Worm (Caenorhabditis elegans): ENCODE data around the gene F59B10.5.
"Not testable (repeated sequence)": the region's sequence is repeated elsewhere in the genome, so short reads cannot be mapped to it uniquely, and the experiment has no call there.

F59B10.5 gene

DNA sequence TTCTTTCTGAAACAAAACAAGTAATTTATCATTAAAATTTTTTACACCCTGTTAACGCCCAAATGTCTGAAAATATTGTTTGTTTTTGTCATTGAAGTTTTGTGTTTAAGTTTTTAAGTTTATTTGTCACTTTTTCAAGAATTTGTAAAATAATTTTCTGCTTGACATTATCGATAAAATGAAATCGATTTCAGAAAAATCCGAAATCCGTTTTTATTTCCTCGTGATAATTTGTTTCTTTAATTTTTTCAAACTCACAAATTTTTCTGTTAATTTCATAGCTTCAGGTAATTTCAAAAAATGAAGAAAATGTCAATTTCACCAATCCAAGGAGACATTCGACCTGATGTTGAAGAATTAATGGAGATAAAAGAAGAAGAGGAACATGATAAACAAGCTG is 27.6 kb downstream of the F59B10.5 start, which contains the start of gene ZK666.12:
TSS of gene ZK666.12 (plus strand) at position 301 of the 400 bp plus-strand sequence.
- TF ChIP-seq mml-1 (tag; optimal IDR thresholded peaks at IDR 0.05) (no peak), tbx-2 (tag; optimal IDR thresholded peaks at IDR 0.05) (no peak), unc-62 (GFP tag; optimal IDR thresholded peaks at IDR 0.05) (no peak), mdl-1 (tag; optimal IDR thresholded peaks at IDR 0.05) (no peak), jun-1 (tag; optimal IDR thresholded peaks at IDR 0.05) (no peak), daf-12 (tag; optimal IDR thresholded peaks at IDR 0.05) (no peak), skn-1 (tag; optimal IDR thresholded peaks at IDR 0.05) (no peak), hmg-11 (tag; optimal IDR thresholded peaks at IDR 0.05) (no peak), R02D3.7 (tag; optimal IDR thresholded peaks at IDR 0.05) (no peak)

DNA sequence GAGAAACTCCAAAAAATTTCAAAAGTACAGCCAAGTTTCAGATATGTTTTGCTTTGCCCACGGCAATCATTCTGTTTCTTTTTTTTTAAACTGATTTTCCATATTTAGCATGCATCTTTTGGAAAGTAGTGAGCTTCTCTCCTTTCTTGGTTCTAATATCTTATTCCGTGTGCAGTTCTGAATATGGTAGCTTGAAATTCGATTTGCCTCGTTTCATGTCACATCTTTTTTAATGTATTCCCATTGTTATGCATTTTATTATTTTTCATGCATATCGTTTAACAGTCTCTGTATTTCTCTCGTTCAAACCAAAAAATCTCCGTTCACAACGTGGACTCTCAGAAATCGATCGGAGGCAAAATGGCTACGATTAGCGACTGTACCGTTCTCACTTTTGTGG is 29.0 kb downstream of the F59B10.5 start, which contains the start of gene ZK666.14:
TSS of gene ZK666.14 (plus strand) at position 301 of the 400 bp plus-strand sequence.
- no peak for TF ChIP-seq lsy-12 (tag; optimal IDR thresholded peaks at IDR 0.05)
- no peak for TF ChIP-seq nhr-12 (tag; optimal IDR thresholded peaks at IDR 0.05)
- TF ChIP-seq lin-15B (tag; optimal IDR thresholded peaks at IDR 0.05) = no peak
- no peak for TF ChIP-seq egl-5 (tag; optimal IDR thresholded peaks at IDR 0.05)
- no peak for TF ChIP-seq skn-1 (tag; optimal IDR thresholded peaks at IDR 0.05)
- TF ChIP-seq mml-1 (tag; optimal IDR thresholded peaks at IDR 0.05) = no peak
- no peak for TF ChIP-seq jun-1 (tag; optimal IDR thresholded peaks at IDR 0.05)
- TF ChIP-seq tbx-2 (tag; optimal IDR thresholded peaks at IDR 0.05) = no peak
- no peak for TF ChIP-seq elt-3 (tag; optimal IDR thresholded peaks at IDR 0.05)
- TF ChIP-seq elt-1 (tag; optimal IDR thresholded peaks at IDR 0.05) = no peak
- TF ChIP-seq ceh-16 (tag; optimal IDR thresholded peaks at IDR 0.05) = no peak
- no peak for TF ChIP-seq nhr-76 (tag; optimal IDR thresholded peaks at IDR 0.05)
- no peak for TF ChIP-seq ceh-9 (tag; optimal IDR thresholded peaks at IDR 0.05)
- TF ChIP-seq pqm-1 (tag; optimal IDR thresholded peaks at IDR 0.05) = no peak
- TF ChIP-seq mdl-1 (tag; optimal IDR thresholded peaks at IDR 0.05) = no peak

DNA sequence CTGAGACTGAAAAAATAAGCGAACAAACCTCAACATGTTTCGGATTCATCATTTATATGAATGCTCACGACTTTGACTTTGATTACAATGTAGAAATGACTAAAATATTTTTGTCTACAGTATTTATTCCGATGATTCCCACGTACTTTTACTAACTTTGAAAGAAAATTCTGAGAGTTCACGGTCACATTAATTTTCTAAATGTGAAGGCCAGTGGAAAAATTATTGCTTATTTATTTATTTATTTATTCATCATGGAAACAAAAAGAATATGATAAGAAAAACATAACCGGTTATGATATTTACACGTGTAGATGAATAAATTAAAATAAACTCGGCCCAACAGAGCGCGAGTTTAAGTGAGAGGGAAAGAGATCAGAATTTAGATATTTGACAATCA is 30.4 kb downstream of the F59B10.5 start, which contains the start of gene ZK666.8:
TSS of gene ZK666.8 (minus strand) at position 101 of the 400 bp plus-strand sequence.
- TF ChIP-seq tbx-2, zag-1, eor-1 (tag; optimal IDR thresholded peaks at IDR 0.05): not testable (repeated sequence)

DNA sequence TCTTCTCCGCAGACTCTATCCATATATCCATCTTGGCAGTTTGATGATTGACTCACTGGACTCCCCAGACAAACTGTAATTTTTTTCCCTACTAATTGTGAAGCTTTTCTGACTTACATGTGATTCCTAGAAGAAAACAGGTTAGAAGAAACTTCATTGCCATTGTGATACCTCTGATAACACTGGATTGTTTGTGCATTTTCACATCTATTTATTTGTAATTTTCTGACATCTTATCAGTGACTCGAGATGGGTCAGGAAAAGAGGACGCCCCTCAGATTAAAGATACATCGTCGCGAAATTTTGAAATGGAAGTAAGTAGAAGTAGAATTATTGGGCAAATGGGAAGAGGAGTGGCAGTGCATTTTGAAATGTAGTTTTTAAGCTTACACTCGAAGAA is 33.2 kb downstream of the F59B10.5 start, which contains the start of gene clec-61:
TSS of gene clec-61 (minus strand) at position 209 of the 400 bp plus-strand sequence.
- no peak for TF ChIP-seq jun-1 (tag; optimal IDR thresholded peaks at IDR 0.05)
- TF ChIP-seq egl-5 (tag; optimal IDR thresholded peaks at IDR 0.05) = no peak
- no peak for TF ChIP-seq nhr-12 (tag; optimal IDR thresholded peaks at IDR 0.05)
- no peak for TF ChIP-seq nhr-43 (tag; optimal IDR thresholded peaks at IDR 0.05; ENCODE audit: poor library complexity, severe bottlenecking)
- TF ChIP-seq sea-2 (GFP tag; optimal IDR thresholded peaks at IDR 0.05) = no peak
- TF ChIP-seq ceh-9 (tag; optimal IDR thresholded peaks at IDR 0.05) = no peak
- TF ChIP-seq aly-2 (tag; optimal IDR thresholded peaks at IDR 0.05) = no peak
- no peak for TF ChIP-seq nhr-77 (tag; optimal IDR thresholded peaks at IDR 0.05)
- TF ChIP-seq ceh-28 (tag; optimal IDR thresholded peaks at IDR 0.05) = no peak
- TF ChIP-seq nhr-76 (tag; optimal IDR thresholded peaks at IDR 0.05) = no peak
- no peak for TF ChIP-seq ceh-16 (tag; optimal IDR thresholded peaks at IDR 0.05)
- no peak for TF ChIP-seq nfya-1 (tag; optimal IDR thresholded peaks at IDR 0.05; ENCODE audit: insufficient read depth)
- TF ChIP-seq ama-1 (optimal IDR thresholded peaks at IDR 0.05) = no peak

DNA sequence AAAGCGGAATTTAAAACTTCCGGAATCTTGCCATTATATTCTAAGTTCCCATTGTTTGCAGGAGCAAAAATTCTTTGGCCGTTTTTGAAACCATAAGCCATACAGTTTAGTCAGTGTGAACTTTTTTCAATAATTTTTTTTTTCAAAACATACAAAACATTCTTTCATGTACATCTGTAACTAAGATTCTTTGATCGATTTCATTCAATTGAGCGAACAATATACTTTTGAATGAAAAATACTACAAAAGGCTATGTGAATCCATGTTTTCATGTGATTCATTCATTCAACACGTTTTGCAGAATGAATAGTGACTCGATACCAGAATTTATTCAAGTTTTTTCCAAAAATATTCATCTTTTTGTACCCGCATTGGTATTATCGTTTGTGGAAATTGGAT is 36.7 kb downstream of the F59B10.5 start, which contains the start of gene ZK666.15:
TSS of gene ZK666.15 (plus strand) at position 301 of the 400 bp plus-strand sequence.
- no peak for TF ChIP-seq unc-39 (tag; optimal IDR thresholded peaks at IDR 0.05)
- no peak for TF ChIP-seq sea-2 (GFP tag; optimal IDR thresholded peaks at IDR 0.05)
- TF ChIP-seq nhr-11 (tag; optimal IDR thresholded peaks at IDR 0.05) = no peak
- TF ChIP-seq eor-1 (tag; optimal IDR thresholded peaks at IDR 0.05) = no peak
- TF ChIP-seq ZK546.5 (tag; optimal IDR thresholded peaks at IDR 0.05) = no peak
- TF ChIP-seq tbx-2 (tag; optimal IDR thresholded peaks at IDR 0.05) = no peak
- no peak for TF ChIP-seq nhr-25 (tag; optimal IDR thresholded peaks at IDR 0.05)

DNA sequence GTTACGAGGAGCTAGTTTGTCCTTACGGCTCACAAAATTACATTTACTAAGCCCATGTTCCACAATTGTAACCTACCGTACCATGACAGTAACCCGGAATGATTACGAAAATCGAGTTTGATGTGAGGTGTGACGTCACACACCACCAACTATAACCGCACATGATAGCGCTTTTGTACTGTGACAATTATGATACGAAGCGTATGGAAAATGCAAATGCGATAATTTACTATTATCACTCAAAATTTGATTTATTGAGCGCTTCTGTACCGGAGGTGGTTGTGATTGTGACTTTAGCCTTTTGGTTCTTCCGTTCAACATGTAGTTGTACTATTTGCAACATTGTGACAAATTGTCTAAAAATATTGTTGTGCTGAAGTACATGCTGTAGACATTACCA is 37.8 kb downstream of the F59B10.5 start:
- peak; percentile 70 for TF ChIP-seq jun-1 (tag; optimal IDR thresholded peaks at IDR 0.05)
- peak; percentile 87 for TF ChIP-seq pqm-1 (tag; optimal IDR thresholded peaks at IDR 0.05)
- TF ChIP-seq hmg-11 (tag; optimal IDR thresholded peaks at IDR 0.05) = no peak
- peak; percentile 84 for TF ChIP-seq elt-2 (tag; optimal IDR thresholded peaks at IDR 0.05)

All from whole organism, L3 larva.